Fruit fly (Drosophila melanogaster) whole organism, embryonic: Measurements from ENCODE around the gene CG18063.

Experiments
- Abd-B ChIP-seq: fragments of 200-800 bp; sonication (Bioruptor generic); optimal IDR thresholded peaks from 2 replicates; lab custom pipeline; 2018; ENCODE audit warnings: missing biosample characterization, mild to moderate bottlenecking, missing genetic modification characterization, moderate library complexity
- CG10321 ChIP-seq: fragments of 200-800 bp; sonication (Bioruptor generic); IDR thresholded peaks from 2 replicates; pipeline ENCODE4 v1.3.6; 2022; ENCODE audit warnings: missing biosample characterization, missing genetic modification characterization
- CG34224 ChIP-seq: fragments of 200-800 bp; sonication (Bioruptor generic); IDR thresholded peaks from 3 replicates; pipeline ENCODE4 v1.3.6; 2022; ENCODE audit warnings: missing biosample characterization, missing genetic modification characterization; ENCODE audit not compliant: partially characterized antibody
- CG7786 ChIP-seq: fragments of 200-800 bp; sonication (Bioruptor generic); optimal IDR thresholded peaks from 2 replicates; lab custom pipeline; 2016; ENCODE audit warnings: missing biosample characterization, missing genetic modification characterization
- CG9727 ChIP-seq: fragments of 200-800 bp; sonication (Bioruptor generic); optimal IDR thresholded peaks from 3 replicates; lab custom pipeline; 2017; ENCODE audit warnings: missing biosample characterization, mild to moderate bottlenecking, missing genetic modification characterization
- CoRest ChIP-seq: fragments of 200-800 bp; sonication (Bioruptor generic); optimal IDR thresholded peaks from 3 replicates; lab custom pipeline; 2018; ENCODE audit warnings: missing biosample characterization, mild to moderate bottlenecking, missing genetic modification characterization, moderate library complexity
- Hmx ChIP-seq: fragments of 200-800 bp; sonication (Bioruptor generic); optimal IDR thresholded peaks from 2 replicates; lab custom pipeline; 2016; ENCODE audit warnings: missing biosample characterization, missing genetic modification characterization
- Mrtf ChIP-seq: fragments of 200-800 bp; sonication (Bioruptor generic); IDR thresholded peaks from 3 replicates; pipeline ENCODE4 v1.3.6; 2022; ENCODE audit warnings: missing biosample characterization, missing genetic modification characterization
- da ChIP-seq: fragments of 200-800 bp; sonication (Bioruptor generic); optimal IDR thresholded peaks from 2 replicates; lab custom pipeline; 2016; ENCODE audit warnings: missing biosample characterization, missing genetic modification characterization
- gce ChIP-seq: fragments of 200-800 bp; sonication (Bioruptor generic); IDR thresholded peaks from 3 replicates; pipeline ENCODE4 v1.3.6; 2022; ENCODE audit warnings: missing biosample characterization, missing genetic modification characterization
- hb ChIP-seq: fragments of 200-800 bp; sonication (Bioruptor generic); IDR thresholded peaks from 3 replicates; pipeline ENCODE4 v1.3.6; 2022; ENCODE audit warnings: missing biosample characterization, missing genetic modification characterization; ENCODE audit not compliant: partially characterized antibody
- oc ChIP-seq: fragments of 200-800 bp; sonication (Bioruptor generic); optimal IDR thresholded peaks from 2 replicates; lab custom pipeline; 2018; ENCODE audit warnings: missing biosample characterization, mild to moderate bottlenecking, missing genetic modification characterization, moderate library complexity
- onecut ChIP-seq: fragments of 200-800 bp; sonication (Bioruptor generic); IDR thresholded peaks from 2 replicates; pipeline ENCODE4 v1.3.6; 2022; ENCODE audit warnings: missing biosample characterization, missing genetic modification characterization
- pfk ChIP-seq: fragments of 200-800 bp; sonication (Bioruptor generic); optimal IDR thresholded peaks from 2 replicates; lab custom pipeline; 2018; ENCODE audit warnings: missing biosample characterization, mild to moderate bottlenecking, missing genetic modification characterization, moderate library complexity

dm6 chr2L:15908086-15908485, 49.6 kb upstream of the CG18063 start:
- TF ChIP-seq hb (GFP tag; lab: Robert Waterston, UW) (no peak), CG7786 (GFP tag; lab: Kevin White, UChicago) (no peak), Mrtf (GFP tag; lab: Robert Waterston, UW) (no peak), CG34224 (no peak), CG10321 (GFP tag; lab: Robert Waterston, UW) (0 out of 2 replicates have a peak, but pooled peaks have one; percentile 7), gce (no peak), da (GFP tag; lab: Kevin White, UChicago) (no peak), onecut (GFP tag; lab: Robert Waterston, UW) (no peak), pfk (GFP tag; lab: Kevin White, UChicago) (no peak), CoRest (tag; lab: Kevin White, UChicago) (no peak), Hmx (GFP tag; lab: Kevin White, UChicago) (no peak), CG9727 (GFP tag; lab: Kevin White, UChicago) (no peak), Abd-B (GFP tag; lab: Kevin White, UChicago) (no peak), oc (tag; lab: Kevin White, UChicago) (peak; percentile 42)
